Fruit fly (Drosophila melanogaster): ENCODE measurements around the gene stet.

- TF ChIP-seq Myc (optimal IDR thresholded peaks at IDR 0.05) (no peak), h (optimal IDR thresholded peaks at IDR 0.05) (no peak)
Observed at dm6 chr3L:1496408-1496807, 7.1 kb upstream of the stet start, which contains the start of gene CG12084.
